Fruit fly (Drosophila melanogaster) whole organism, pupa: ENCODE results near the gene His4r.

Experiments used
- CG10348 ChIP-seq: fragments of 200-800 bp; sonication (Bioruptor generic); IDR thresholded peaks from 2 replicates; pipeline ENCODE4 v1.3.6; 2022; ENCODE audit warnings: missing biosample characterization, missing genetic modification characterization
- CG12605 ChIP-seq: fragments of 200-800 bp; sonication (Bioruptor generic); IDR thresholded peaks from 2 replicates; pipeline ENCODE4 v1.3.6; 2022; ENCODE audit warnings: missing biosample characterization, missing genetic modification characterization
- CG14655 ChIP-seq: fragments of 200-800 bp; sonication (Bioruptor generic); optimal IDR thresholded peaks from 3 replicates; lab custom pipeline; 2017; ENCODE audit warnings: mild to moderate bottlenecking, missing biosample characterization, missing genetic modification reagents, missing genetic modification characterization
- CG32121 ChIP-seq: fragments of 200-800 bp; sonication (Bioruptor generic); IDR thresholded peaks from 2 replicates; pipeline ENCODE4 v1.3.6; 2022; ENCODE audit warnings: missing biosample characterization, missing genetic modification characterization
- CG34367 ChIP-seq: fragments of 200-800 bp; sonication (Bioruptor generic); optimal IDR thresholded peaks from 2 replicates; lab custom pipeline; 2018; ENCODE audit warnings: missing biosample characterization, mild to moderate bottlenecking, missing genetic modification characterization
- CG4496 ChIP-seq: fragments of 200-800 bp; sonication (Bioruptor generic); IDR thresholded peaks from 3 replicates; pipeline ENCODE4 v1.3.6; 2022; ENCODE audit warnings: missing biosample characterization, missing genetic modification characterization
- CG8159 ChIP-seq: fragments of 200-800 bp; sonication (Bioruptor generic); optimal IDR thresholded peaks from 3 replicates; lab custom pipeline; 2018; ENCODE audit warnings: missing biosample characterization, mild to moderate bottlenecking, missing genetic modification characterization, moderate library complexity
- Pif1A ChIP-seq: fragments of 200-800 bp; sonication (Bioruptor generic); optimal IDR thresholded peaks from 3 replicates; lab custom pipeline; 2016; ENCODE audit warnings: missing biosample characterization, missing genetic modification characterization
- Snoo ChIP-seq: fragments of 200-800 bp; sonication (Bioruptor generic); optimal IDR thresholded peaks from 3 replicates; lab custom pipeline; 2017; ENCODE audit warnings: missing biosample characterization, mild to moderate bottlenecking, missing genetic modification characterization, inconsistent platforms
- gl ChIP-seq: fragments of 200-800 bp; sonication (Bioruptor generic); optimal IDR thresholded peaks from 2 replicates; lab custom pipeline; 2018; ENCODE audit warnings: missing biosample characterization, mild to moderate bottlenecking, missing genetic modification characterization
- rn ChIP-seq: fragments of 200-800 bp; sonication (Bioruptor generic); IDR thresholded peaks from 2 replicates; pipeline ENCODE4 v1.3.6; 2022; ENCODE audit warnings: missing biosample characterization, missing genetic modification characterization

- TF ChIP-seq CG32121 (GFP tag; lab: Robert Waterston, UW) (no peak), CG14655 (no peak), CG34367 (tag; lab: Kevin White, UChicago) (no peak), CG8159 (no peak), rn (GFP tag; lab: Robert Waterston, UW) (no peak), CG10348 (GFP tag; lab: Robert Waterston, UW) (no peak), Pif1A (GFP tag; lab: Kevin White, UChicago) (no peak), gl (tag; lab: Kevin White, UChicago) (no peak), Snoo (tag; lab: Kevin White, UChicago) (no peak), CG12605 (GFP tag; lab: Robert Waterston, UW) (no peak), CG4496 (no peak)
These were observed 28.8 kb downstream of the His4r start for dm6 chr3R:14654231-14654975.
